Worm (Caenorhabditis elegans) whole organism, L1 larva: Measurements from ENCODE around the gene C29F7.1.
A peak's percentile ranks its signal among the peaks of the same experiment; 100 is the strongest.

Source experiments
- C16A3.4 ChIP-seq: fragments of 150-350 bp; optimal IDR thresholded peaks from 2 replicates; lab custom pipeline; 2014; ENCODE audit warnings: missing biosample characterization, missing genetic modification characterization
- Y116A8C.19 ChIP-seq: sonication (generic microtip); optimal IDR thresholded peaks from 2 replicates; lab custom pipeline; 2016; ENCODE audit warnings: missing compliant biosample characterization, missing genetic modification characterization, borderline replicate concordance
- aha-1 ChIP-seq: fragments of 150-350 bp; optimal IDR thresholded peaks from 2 replicates; lab custom pipeline; 2014; ENCODE audit warnings: missing biosample characterization, missing genetic modification characterization
- aly-2 ChIP-seq: fragments of 150-350 bp; optimal IDR thresholded peaks from 2 replicates; lab custom pipeline; 2014; ENCODE audit warnings: missing biosample characterization, missing genetic modification characterization
- ceh-63 ChIP-seq: fragments of 200-800 bp; sonication (Bioruptor generic); optimal IDR thresholded peaks from 2 replicates; lab custom pipeline; 2018; ENCODE audit warnings: mild to moderate bottlenecking, missing genetic modification characterization, missing compliant biosample characterization
- ceh-82 ChIP-seq, 3 experiments: fragments of 150-350 bp in 1 of 3; sonication (generic microtip) in 2 of 3; optimal IDR thresholded peaks; 2 replicates each; lab custom pipeline; 2014 to 2017; ENCODE audit warnings: missing biosample characterization in 3 of 3, missing genetic modification characterization in 3 of 3
- ceh-90 ChIP-seq: sonication (generic microtip); optimal IDR thresholded peaks from 2 replicates; lab custom pipeline; 2016; ENCODE audit warnings: missing genetic modification characterization, missing compliant biosample characterization
- ces-1 ChIP-seq: fragments of 150-350 bp; optimal IDR thresholded peaks from 2 replicates; lab custom pipeline; 2014; ENCODE audit warnings: missing biosample characterization, missing genetic modification reagents, missing genetic modification characterization
- dsc-1 ChIP-seq: sonication (generic microtip); optimal IDR thresholded peaks from 2 replicates; lab custom pipeline; 2016; ENCODE audit warnings: mild to moderate bottlenecking, missing genetic modification characterization, missing compliant biosample characterization
- efl-1 ChIP-seq, 4 experiments: fragments of 150-350 bp; optimal IDR thresholded peaks in 3 of 4; peaks in 1 of 4; 1 replicate in 1 of 4; 2 replicates in 3 of 4; lab custom pipeline; 2014; ENCODE audit warnings: missing biosample characterization in 2 of 4, missing genetic modification characterization in 2 of 4, missing genetic modification reagents in 2 of 4
- elt-2 ChIP-seq: sonication (generic microtip); optimal IDR thresholded peaks from 2 replicates; lab custom pipeline; 2016; ENCODE audit warnings: missing genetic modification characterization, mild to moderate bottlenecking, inconsistent platforms, missing compliant biosample characterization, missing genetic modification reagents
- elt-3 ChIP-seq, 6 experiments: fragments of 150-350 bp in 1 of 6; sonication (generic microtip); optimal IDR thresholded peaks; 2 replicates each; lab custom pipeline; 2017 to 2018; ENCODE audit warnings: missing biosample characterization in 6 of 6, missing genetic modification characterization in 6 of 6, inconsistent platforms in 1 of 6
- fkh-10 ChIP-seq: sonication (generic microtip); optimal IDR thresholded peaks from 2 replicates; lab custom pipeline; 2017; ENCODE audit warnings: missing biosample characterization, missing genetic modification reagents, missing genetic modification characterization
- fkh-4 ChIP-seq: sonication (generic microtip); optimal IDR thresholded peaks from 2 replicates; lab custom pipeline; 2016; ENCODE audit warnings: missing compliant biosample characterization, missing genetic modification characterization, borderline replicate concordance
- fkh-8 ChIP-seq: sonication (generic microtip); optimal IDR thresholded peaks from 2 replicates; lab custom pipeline; 2016; ENCODE audit warnings: mild to moderate bottlenecking, missing genetic modification characterization, missing compliant biosample characterization
- hlh-17 ChIP-seq: fragments of 200-800 bp; sonication (Bioruptor generic); optimal IDR thresholded peaks from 2 replicates; lab custom pipeline; 2018; ENCODE audit warnings: missing genetic modification characterization, mild to moderate bottlenecking, missing compliant biosample characterization, moderate library complexity, borderline replicate concordance
- irx-1 ChIP-seq: sonication (generic microtip); optimal IDR thresholded peaks from 2 replicates; lab custom pipeline; 2016; ENCODE audit warnings: missing genetic modification characterization, missing compliant biosample characterization
- isw-1 ChIP-seq: fragments of 200-800 bp; sonication (Bioruptor generic); IDR thresholded peaks from 2 replicates; pipeline ENCODE4 v1.3.6; 2022; ENCODE audit warnings: missing genetic modification characterization, missing compliant biosample characterization
- lin-13 ChIP-seq: fragments of 150-350 bp; optimal IDR thresholded peaks from 2 replicates; lab custom pipeline; 2014; ENCODE audit warnings: missing biosample characterization, missing genetic modification reagents, missing genetic modification characterization
- lin-14 ChIP-seq: fragments of 200-800 bp; sonication (Bioruptor generic); optimal IDR thresholded peaks from 2 replicates; lab custom pipeline; 2018; ENCODE audit warnings: mild to moderate bottlenecking, missing genetic modification characterization, moderate library complexity, missing compliant biosample characterization
- lin-35 ChIP-seq, 2 experiments: fragments of 150-350 bp; optimal IDR thresholded peaks; 2 replicates each; lab custom pipeline; 2014; ENCODE audit warnings: missing biosample characterization in 2 of 2, missing genetic modification characterization in 2 of 2, missing genetic modification reagents in 2 of 2
- lin-39 ChIP-seq: fragments of 150-350 bp; optimal IDR thresholded peaks from 2 replicates; lab custom pipeline; 2014; ENCODE audit warnings: missing biosample characterization, missing genetic modification reagents, missing genetic modification characterization
- lir-3 ChIP-seq: sonication (generic microtip); optimal IDR thresholded peaks from 2 replicates; lab custom pipeline; 2016; ENCODE audit warnings: mild to moderate bottlenecking, missing genetic modification characterization, moderate library complexity, missing compliant biosample characterization; ENCODE audit not compliant: poor library complexity
- lsy-2 ChIP-seq, 2 experiments: fragments of 150-350 bp; optimal IDR thresholded peaks; 2 replicates each; lab custom pipeline; 2014; ENCODE audit warnings: missing biosample characterization in 2 of 2, missing genetic modification characterization in 2 of 2
- mab-9 ChIP-seq: fragments of 200-800 bp; sonication (Bioruptor generic); IDR thresholded peaks from 2 replicates; pipeline ENCODE4 v1.3.6; 2022; ENCODE audit warnings: missing genetic modification reagents, missing genetic modification characterization, missing compliant biosample characterization
- mdl-1 ChIP-seq, 2 experiments: fragments of 150-350 bp; optimal IDR thresholded peaks; 2 replicates each; lab custom pipeline; 2014 to 2017; ENCODE audit warnings: missing biosample characterization in 2 of 2, missing genetic modification characterization in 2 of 2, inconsistent platforms in 1 of 2
- mef-2 ChIP-seq: fragments of 150-350 bp; optimal IDR thresholded peaks from 2 replicates; lab custom pipeline; 2014; ENCODE audit warnings: missing biosample characterization, missing genetic modification characterization
- nhr-19 ChIP-seq: fragments of 200-800 bp; sonication (Bioruptor generic); conservative IDR thresholded peaks from 2 replicates; pipeline ENCODE4 v1.3.6; 2022; ENCODE audit warnings: missing genetic modification characterization, missing compliant biosample characterization
- nhr-20 ChIP-seq: sonication (generic microtip); optimal IDR thresholded peaks from 2 replicates; lab custom pipeline; 2016; ENCODE audit warnings: mild to moderate bottlenecking, missing genetic modification characterization, missing compliant biosample characterization
- nhr-237 ChIP-seq: fragments of 150-350 bp; optimal IDR thresholded peaks from 2 replicates; lab custom pipeline; 2014; ENCODE audit warnings: missing biosample characterization, missing genetic modification characterization
- nhr-71 ChIP-seq: sonication (generic microtip); optimal IDR thresholded peaks from 2 replicates; lab custom pipeline; 2016; ENCODE audit warnings: mild to moderate bottlenecking, missing genetic modification characterization, moderate library complexity, missing compliant biosample characterization
- nhr-77 ChIP-seq: fragments of 150-350 bp; optimal IDR thresholded peaks from 2 replicates; lab custom pipeline; 2014; ENCODE audit warnings: missing biosample characterization, missing genetic modification characterization
- nhr-85 ChIP-seq: sonication (generic microtip); peaks from one replicate; lab custom pipeline; 2016; ENCODE audit warnings: missing genetic modification characterization, inconsistent platforms, missing compliant biosample characterization
- pag-3 ChIP-seq: sonication (generic microtip); optimal IDR thresholded peaks from 2 replicates; lab custom pipeline; 2017; ENCODE audit warnings: missing genetic modification characterization, mild to moderate bottlenecking, missing compliant biosample characterization, antibody characterized with exemption, borderline replicate concordance; ENCODE audit not compliant: insufficient read depth
- pax-3 ChIP-seq: fragments of 200-800 bp; sonication (Bioruptor generic); optimal IDR thresholded peaks from 2 replicates; lab custom pipeline; 2018; ENCODE audit warnings: mild to moderate bottlenecking, missing genetic modification characterization, moderate library complexity, missing compliant biosample characterization
- snpc-4 ChIP-seq: fragments of 150-350 bp; optimal IDR thresholded peaks from 2 replicates; lab custom pipeline; 2014; ENCODE audit warnings: missing biosample characterization, missing genetic modification characterization
- snu-23 ChIP-seq: sonication (generic microtip); optimal IDR thresholded peaks from 2 replicates; lab custom pipeline; 2016; ENCODE audit warnings: missing genetic modification characterization, missing compliant biosample characterization
- sox-4 ChIP-seq: sonication (generic microtip); optimal IDR thresholded peaks from 2 replicates; lab custom pipeline; 2016; ENCODE audit warnings: missing genetic modification characterization, missing compliant biosample characterization
- unc-30 ChIP-seq: sonication (generic microtip); optimal IDR thresholded peaks from 2 replicates; lab custom pipeline; 2017; ENCODE audit warnings: missing biosample characterization, missing genetic modification characterization
- unc-86 ChIP-seq: sonication (generic microtip); optimal IDR thresholded peaks from 2 replicates; lab custom pipeline; 2016; ENCODE audit warnings: missing genetic modification characterization, missing compliant biosample characterization

Gene C29F7.1

ce11 chrX:13409543-13409942 is at the start of gene C29F7.1, which contains the start of gene cyp-13B1:
C29F7.1 (plus strand) TSS chrX:13409936.
cyp-13B1 (minus strand) TSS chrX:13409643.
- peak; percentile 46 for TF ChIP-seq nhr-20 (tag; lab: Kevin White, UChicago)
- TF ChIP-seq nhr-19 (GFP tag; lab: Robert Waterston, UW), result 0 out of 2 replicates have a peak, but pooled peaks have one; percentile 18
- TF ChIP-seq nhr-85, result peak; percentile 23
- no peak for TF ChIP-seq dsc-1 (tag; lab: Kevin White, UChicago)
- TF ChIP-seq ceh-82 (tag; optimal IDR thresholded peaks at IDR 0.05; lab: Kevin White, UChicago), result no peak
- TF ChIP-seq ces-1 (GFP tag; lab: Kevin White, UChicago), result no peak
- TF ChIP-seq ceh-63, result no peak
- no peak for TF ChIP-seq Y116A8C.19 (tag; lab: Kevin White, UChicago)
- TF ChIP-seq nhr-71 (tag; lab: Kevin White, UChicago), result peak; percentile 1
- peak; percentile 35 for TF ChIP-seq lin-14 (GFP tag; lab: Kevin White, UChicago)
- peak; percentile 15 for TF ChIP-seq elt-2 (tag; lab: Kevin White, UChicago)

ce11 chrX:13360632-13361031 is 49.1 kb upstream of the C29F7.1 start:
- TF ChIP-seq nhr-20 (tag; lab: Kevin White, UChicago) (peak; percentile 35), nhr-71 (tag; lab: Kevin White, UChicago) (peak; percentile 23), elt-2 (tag; lab: Kevin White, UChicago) (peak; percentile 84), mef-2 (tag; lab: Kevin White, UChicago) (no peak), lin-14 (GFP tag; lab: Kevin White, UChicago) (peak; percentile 6), nhr-77 (tag; lab: Kevin White, UChicago) (no peak), ceh-90 (tag; lab: Kevin White, UChicago) (no peak), lin-35 (GFP tag; optimal IDR thresholded peaks at IDR 0.05; lab: Kevin White, UChicago) (peak in 1 of 2 experiments; percentile 50), nhr-19 (GFP tag; lab: Robert Waterston, UW) (peak; percentile 14; the same call in 1 of the 2 replicates)
- TF ChIP-seq, all 84 proteins: peak for 6

ce11 chrX:13362486-13362885 is 47.2 kb upstream of the C29F7.1 start, which contains the start of gene C49F8.15:
C49F8.15 (minus strand) TSS chrX:13362586.
- TF ChIP-seq lin-13 (GFP tag; lab: Kevin White, UChicago), result no peak
- no peak for TF ChIP-seq elt-3 (tag; optimal IDR thresholded peaks at IDR 0.05; lab: Kevin White, UChicago)
- no peak for TF ChIP-seq C16A3.4
- no peak for TF ChIP-seq nhr-237 (tag; lab: Kevin White, UChicago)
- TF ChIP-seq aha-1 (tag; lab: Kevin White, UChicago), result no peak
- no peak for TF ChIP-seq unc-30 (tag; lab: Kevin White, UChicago)
- no peak for TF ChIP-seq pax-3 (tag; lab: Kevin White, UChicago)
- TF ChIP-seq fkh-8, result no peak
- TF ChIP-seq irx-1 (tag; lab: Kevin White, UChicago), result no peak
- no peak for TF ChIP-seq snpc-4 (tag; lab: Kevin White, UChicago)
- TF ChIP-seq hlh-17 (GFP tag; lab: Kevin White, UChicago), result no peak
- no peak for TF ChIP-seq sox-4

- TF ChIP-seq lin-14 (GFP tag; lab: Kevin White, UChicago) (peak; percentile 40), fkh-10 (GFP tag; lab: Kevin White, UChicago) (peak; percentile 4), nhr-19 (GFP tag; lab: Robert Waterston, UW) (no peak), unc-86 (peak; percentile 48)
- TF ChIP-seq, all 84 proteins: peak for 3
Observed at ce11 chrX:13364897-13365296, 44.8 kb upstream of the C29F7.1 start, which contains the start of gene C49F8.1. C49F8.1 (minus strand) TSS chrX:13364997.

ce11 chrX:13366955-13367354 is 42.8 kb upstream of the C29F7.1 start:
- TF ChIP-seq mab-9 (GFP tag; lab: Robert Waterston, UW) (no peak), nhr-20 (tag; lab: Kevin White, UChicago) (peak; percentile 78), aly-2 (tag; lab: Kevin White, UChicago) (no peak), aha-1 (tag; lab: Kevin White, UChicago) (no peak), isw-1 (no peak), nhr-19 (GFP tag; lab: Robert Waterston, UW) (0 out of 2 replicates have a peak, but pooled peaks have one; percentile 8), efl-1 (optimal IDR thresholded peaks at IDR 0.05; lab: Kevin White, UChicago) (no peak), efl-1 (GFP tag; optimal IDR thresholded peaks at IDR 0.05 in 1 of 2; lab: Kevin White, UChicago) (peak in 1 of 2 experiments; percentile 56), lin-14 (GFP tag; lab: Kevin White, UChicago) (peak; percentile 48), elt-2 (tag; lab: Kevin White, UChicago) (no peak), mdl-1 (tag; optimal IDR thresholded peaks at IDR 0.05; lab: Kevin White, UChicago) (peak in 1 of 2 experiments; percentile 70), nhr-71 (tag; lab: Kevin White, UChicago) (peak; percentile 36), lin-39 (no peak), fkh-4 (tag; lab: Kevin White, UChicago) (no peak), lin-35 (GFP tag; optimal IDR thresholded peaks at IDR 0.05; lab: Kevin White, UChicago) (peak in 1 of 2 experiments; percentile 56), lir-3 (tag; lab: Kevin White, UChicago) (no peak), lsy-2 (tag; optimal IDR thresholded peaks at IDR 0.05; lab: Kevin White, UChicago) (no peak), snu-23 (GFP tag; lab: Kevin White, UChicago) (peak; percentile 42), pag-3 (tag; lab: Kevin White, UChicago) (no peak), sox-4 (no peak), elt-3 (tag; optimal IDR thresholded peaks at IDR 0.05; lab: Kevin White, UChicago) (peak in 1 of 6 experiments; percentile 44), unc-30 (tag; lab: Kevin White, UChicago) (no peak)
